Worm (Caenorhabditis elegans) whole organism, early embryonic: ENCODE data around the gene efl-2.

ENCODE experiments used
- B0310.2 ChIP-seq: sonication (generic microtip); optimal IDR thresholded peaks from 2 replicates; lab custom pipeline; 2016; ENCODE audit warnings: mild to moderate bottlenecking, missing genetic modification characterization, missing compliant biosample characterization
- F13C5.2 ChIP-seq: sonication (generic microtip); optimal IDR thresholded peaks from 2 replicates; lab custom pipeline; 2017; ENCODE audit warnings: mild to moderate bottlenecking, missing genetic modification characterization, inconsistent platforms, missing compliant biosample characterization
- aly-1 ChIP-seq: sonication (generic microtip); optimal IDR thresholded peaks from 2 replicates; lab custom pipeline; 2016; ENCODE audit warnings: missing genetic modification characterization, missing compliant biosample characterization
- ama-1 ChIP-seq: fragments of 150-350 bp; optimal IDR thresholded peaks from 2 replicates; lab custom pipeline; 2014
- ceh-13 ChIP-seq: fragments of 200-800 bp; sonication (Bioruptor generic); optimal IDR thresholded peaks from 2 replicates; lab custom pipeline; 2018; ENCODE audit warnings: mild to moderate bottlenecking, missing genetic modification characterization, missing compliant biosample characterization
- ceh-36 ChIP-seq: sonication (generic microtip); optimal IDR thresholded peaks from 2 replicates; lab custom pipeline; 2016; ENCODE audit warnings: missing genetic modification characterization, inconsistent platforms, missing compliant biosample characterization
- ets-7 ChIP-seq: sonication (generic microtip); optimal IDR thresholded peaks from 2 replicates; lab custom pipeline; 2016; ENCODE audit warnings: missing genotype, missing genetic modification characterization, missing compliant biosample characterization
- flt-1 ChIP-seq: fragments of 200-800 bp; sonication (Bioruptor generic); IDR thresholded peaks from 2 replicates; pipeline ENCODE4 v1.3.6; 2022; ENCODE audit warnings: missing genetic modification characterization, missing compliant biosample characterization
- hmbx-1 ChIP-seq: sonication (generic microtip); optimal IDR thresholded peaks from 2 replicates; lab custom pipeline; 2016; ENCODE audit warnings: mild to moderate bottlenecking, missing genetic modification characterization, missing compliant biosample characterization
- hmg-4 ChIP-seq: fragments of 200-800 bp; sonication (Bioruptor generic); optimal IDR thresholded peaks from 2 replicates; lab custom pipeline; 2018; ENCODE audit warnings: mild to moderate bottlenecking, missing genetic modification characterization, missing compliant biosample characterization
- hnd-1 ChIP-seq: sonication (generic microtip); optimal IDR thresholded peaks from 2 replicates; lab custom pipeline; 2016; ENCODE audit warnings: missing genetic modification characterization, missing compliant biosample characterization
- pes-1 ChIP-seq: fragments of 200-800 bp; sonication (Bioruptor generic); IDR thresholded peaks from 2 replicates; pipeline ENCODE4 v1.3.6; 2022; ENCODE audit warnings: missing genetic modification reagents, missing genetic modification characterization, missing compliant biosample characterization
- scrt-1 ChIP-seq: fragments of 200-800 bp; sonication (Bioruptor generic); IDR thresholded peaks from 2 replicates; pipeline ENCODE4 v1.3.6; 2022; ENCODE audit warnings: missing genetic modification characterization, missing compliant biosample characterization
- sea-1 ChIP-seq: fragments of 200-800 bp; sonication (Bioruptor generic); conservative IDR thresholded peaks from 2 replicates; pipeline ENCODE4 v1.3.6; 2022; ENCODE audit warnings: missing genetic modification characterization, missing compliant biosample characterization
- tbx-11 ChIP-seq: fragments of 200-800 bp; sonication (Bioruptor generic); IDR thresholded peaks from 2 replicates; pipeline ENCODE4 v1.3.6; 2022; ENCODE audit warnings: missing genetic modification characterization, missing compliant biosample characterization
- tra-4 ChIP-seq: sonication (generic microtip); optimal IDR thresholded peaks from 2 replicates; lab custom pipeline; 2017; ENCODE audit warnings: missing genetic modification characterization, missing compliant biosample characterization

The efl-2 gene

DNA sequence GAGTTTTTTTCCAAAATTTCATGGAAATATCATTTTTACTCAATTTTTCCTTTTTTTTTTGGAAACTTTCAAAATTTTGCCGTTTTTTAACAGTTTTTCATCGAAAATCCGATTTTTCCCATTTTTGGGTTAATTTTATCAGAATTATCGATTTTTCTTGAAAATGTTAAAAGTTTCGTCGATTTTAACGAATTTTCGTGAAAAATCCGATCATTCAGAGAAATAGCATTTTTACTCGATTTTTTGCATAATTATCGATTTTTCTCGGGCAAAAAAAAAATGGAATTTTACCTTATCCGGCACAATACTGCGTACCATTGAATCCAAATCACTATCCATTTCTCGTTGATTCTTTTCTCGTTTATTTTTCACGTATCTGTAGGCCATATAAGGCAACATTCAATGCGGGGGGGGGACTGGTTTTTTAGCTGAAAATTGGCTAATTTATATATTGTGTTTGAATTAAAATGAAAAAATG is 41.3 kb downstream of the efl-2 start, which contains the start of gene tbc-14:
Gene tbc-14, minus strand, starts transcription at position 428 of the 478 bp plus-strand sequence.
- TF ChIP-seq ceh-36 = no peak

DNA sequence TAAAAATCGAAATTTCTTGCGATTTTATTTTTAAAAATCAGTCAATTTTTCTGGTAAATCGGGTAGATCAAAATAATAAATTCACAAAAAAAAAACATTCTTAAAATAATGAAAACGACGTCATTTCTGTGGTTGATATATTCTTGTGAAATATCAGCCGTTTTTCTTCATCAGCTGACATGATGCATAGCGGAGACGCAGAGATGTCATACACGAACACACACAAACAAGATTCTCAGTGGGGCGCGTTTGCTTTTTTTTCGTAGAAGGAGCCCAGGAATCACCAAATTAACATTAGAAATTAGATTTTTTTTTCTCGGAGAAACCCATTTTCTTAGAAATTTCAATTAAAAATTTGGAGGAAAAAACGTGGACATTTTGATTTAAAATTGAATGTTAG is 41.7 kb downstream of the efl-2 start:
- TF ChIP-seq F13C5.2 (tag; lab: Kevin White, UChicago) (peak; percentile 21), ama-1 (no peak)

DNA sequence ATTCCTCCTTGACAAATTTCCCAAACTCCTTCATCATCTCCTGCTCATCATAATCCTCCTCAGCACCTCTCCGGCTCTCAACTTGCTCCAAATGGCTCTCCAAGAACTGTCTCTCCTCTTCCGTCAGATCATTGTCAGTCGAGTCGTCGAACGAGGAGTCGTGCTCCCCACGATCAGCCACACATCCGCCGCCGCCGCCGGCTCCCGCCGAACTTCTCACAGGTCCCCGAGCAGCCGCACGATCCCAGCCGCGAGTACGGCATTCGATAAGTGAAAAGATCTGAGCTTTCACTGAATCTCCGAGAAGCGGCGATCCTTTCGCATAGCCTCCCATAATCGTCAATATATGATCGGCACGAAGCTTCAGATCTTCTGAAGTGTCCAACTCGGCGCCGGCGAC is 45.4 kb downstream of the efl-2 start:
- TF ChIP-seq hmg-4 = no peak
- no peak for TF ChIP-seq flt-1 (GFP tag; lab: Robert Waterston, UW)
- TF ChIP-seq sea-1 (GFP tag; lab: Robert Waterston, UW) = no peak
- no peak for TF ChIP-seq hmbx-1 (tag; lab: Kevin White, UChicago)
- no peak for TF ChIP-seq ceh-36
- TF ChIP-seq tbx-11 (GFP tag; lab: Robert Waterston, UW) = no peak
- no peak for TF ChIP-seq tra-4 (tag; lab: Kevin White, UChicago)
- no peak for TF ChIP-seq ets-7 (tag; lab: Kevin White, UChicago)
- no peak for TF ChIP-seq pes-1
- TF ChIP-seq scrt-1 (GFP tag; lab: Robert Waterston, UW) = no peak
- no peak for TF ChIP-seq ceh-13 (GFP tag; lab: Kevin White, UChicago)
- no peak for TF ChIP-seq aly-1 (tag; lab: Kevin White, UChicago)

DNA sequence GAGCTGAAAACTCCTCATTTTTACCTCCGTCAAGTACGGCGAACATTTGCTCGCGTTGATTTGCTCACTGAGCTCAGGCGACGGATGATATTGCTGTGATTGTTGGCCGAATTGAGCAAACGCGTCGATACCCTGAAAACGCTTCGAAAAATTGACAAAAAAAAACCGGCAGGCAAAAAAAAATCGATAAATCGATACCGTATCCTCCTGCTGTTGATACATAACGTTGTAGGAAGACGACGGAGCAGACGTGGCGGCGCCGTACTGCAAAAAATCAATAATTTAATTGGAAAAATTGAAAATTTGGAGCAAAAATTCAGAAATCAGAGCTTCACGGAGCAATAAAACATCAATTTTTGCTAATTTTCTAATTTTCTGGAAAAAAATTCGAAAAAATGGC is 48.9 kb downstream of the efl-2 start:
- TF ChIP-seq flt-1 (GFP tag; lab: Robert Waterston, UW) (no peak), aly-1 (tag; lab: Kevin White, UChicago) (no peak), tra-4 (tag; lab: Kevin White, UChicago) (no peak), F13C5.2 (tag; lab: Kevin White, UChicago) (no peak), hmbx-1 (tag; lab: Kevin White, UChicago) (no peak)

DNA sequence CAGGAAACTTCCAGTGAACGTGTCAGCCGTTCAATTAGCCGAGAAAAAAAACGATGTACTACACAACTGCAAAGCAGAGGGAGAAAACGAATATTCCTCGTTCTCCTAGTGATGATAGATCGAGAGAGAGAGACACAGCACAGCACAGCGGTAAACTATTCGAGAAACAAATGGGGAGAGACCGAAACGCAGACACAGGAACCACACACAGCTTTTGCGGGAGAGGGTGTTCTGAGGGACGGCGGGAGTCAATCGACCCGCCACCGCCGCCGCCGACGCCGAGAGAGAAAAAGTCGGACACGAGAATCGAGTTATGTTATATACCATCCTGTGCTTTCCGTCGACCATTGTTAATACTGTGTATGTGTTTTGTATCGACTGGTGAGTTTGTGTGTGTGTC is 50.7 kb downstream of the efl-2 start:
- peak; percentile 45 for TF ChIP-seq B0310.2
- peak; percentile 52 for TF ChIP-seq hmg-4
- TF ChIP-seq F13C5.2 (tag; lab: Kevin White, UChicago) = no peak
- no peak for TF ChIP-seq hnd-1

DNA sequence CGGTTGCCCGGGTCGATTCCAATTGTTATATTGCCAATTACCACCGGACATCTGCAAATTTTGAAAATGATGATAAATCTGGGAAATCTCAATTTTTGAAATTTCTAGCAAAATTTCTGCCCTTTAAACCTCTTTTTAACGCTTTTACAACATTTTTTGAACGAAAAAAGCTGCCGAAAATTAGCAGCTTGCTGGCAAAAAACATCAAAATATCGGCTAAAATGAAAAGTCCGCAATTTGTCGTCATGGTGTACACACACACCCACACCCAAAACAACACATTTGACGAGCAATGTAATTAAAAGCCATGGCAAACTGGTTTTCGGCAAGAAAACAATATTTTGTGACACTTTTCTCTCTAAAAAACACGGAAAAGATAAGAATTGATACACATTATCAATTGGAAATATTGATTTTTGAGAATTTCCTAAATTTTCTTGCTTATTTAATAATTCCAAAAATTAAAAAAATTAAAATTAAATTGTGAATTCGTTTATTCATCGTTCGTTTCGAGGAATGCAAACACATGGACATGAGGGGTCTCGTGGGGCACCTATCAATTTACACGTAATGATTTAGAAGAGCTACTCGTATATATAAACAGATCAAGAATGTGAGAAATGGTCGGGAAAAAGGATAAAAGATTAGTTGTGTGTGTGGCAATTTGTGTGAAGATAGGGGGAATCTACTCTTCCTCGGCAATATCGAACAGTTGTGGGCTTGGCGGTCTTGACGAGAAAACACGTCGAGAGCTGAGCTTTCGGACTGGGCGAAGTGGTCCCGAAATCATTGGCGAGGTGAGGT is 54.9 kb downstream of the efl-2 start, which contains the start of gene pqn-27:
Gene pqn-27, minus strand, starts transcription at position 51 of the 804 bp plus-strand sequence.
- TF ChIP-seq hmbx-1 (tag; lab: Kevin White, UChicago) (no peak), tra-4 (tag; lab: Kevin White, UChicago) (no peak), ets-7 (tag; lab: Kevin White, UChicago) (no peak), aly-1 (tag; lab: Kevin White, UChicago) (no peak), ama-1 (peak; percentile 83), ceh-36 (no peak), B0310.2 (no peak), pes-1 (no peak)
